Fruit fly (Drosophila melanogaster) whole organism, prepupa: Measurements from ENCODE around the gene akirin.

Experiments used
- CG10631 ChIP-seq: fragments of 200-800 bp; sonication (Bioruptor generic); optimal IDR thresholded peaks from 2 replicates; lab custom pipeline; 2016; ENCODE audit warnings: missing biosample characterization, missing genetic modification characterization
- CG10669 ChIP-seq: fragments of 200-800 bp; sonication (Bioruptor generic); optimal IDR thresholded peaks from 3 replicates; lab custom pipeline; 2018; ENCODE audit warnings: missing biosample characterization, mild to moderate bottlenecking, missing genetic modification characterization, moderate library complexity
- CG11902 ChIP-seq: fragments of 200-800 bp; sonication (Bioruptor generic); optimal IDR thresholded peaks from 3 replicates; lab custom pipeline; 2016; ENCODE audit warnings: missing biosample characterization, missing genetic modification characterization
- CG15336 ChIP-seq: fragments of 200-800 bp; sonication (Bioruptor generic); IDR thresholded peaks from 2 replicates; pipeline ENCODE4 v1.3.6; 2022; ENCODE audit warnings: missing biosample characterization, missing genetic modification characterization
- CG1621 ChIP-seq: fragments of 200-800 bp; sonication (Bioruptor generic); optimal IDR thresholded peaks from 3 replicates; lab custom pipeline; 2018; ENCODE audit warnings: missing biosample characterization, mild to moderate bottlenecking, missing genetic modification characterization
- CG3032 ChIP-seq: fragments of 200-800 bp; optimal IDR thresholded peaks from 2 replicates; lab custom pipeline; 2019; ENCODE audit warnings: missing biosample characterization, mild to moderate bottlenecking, missing genetic modification characterization, moderate library complexity
- CG31627 ChIP-seq: fragments of 200-800 bp; sonication (Bioruptor generic); optimal IDR thresholded peaks from 3 replicates; lab custom pipeline; 2016; ENCODE audit warnings: missing biosample characterization, missing genetic modification characterization
- CG32006 ChIP-seq: fragments of 200-800 bp; sonication (Bioruptor generic); optimal IDR thresholded peaks from 3 replicates; lab custom pipeline; 2017; ENCODE audit warnings: missing biosample characterization, mild to moderate bottlenecking, missing genetic modification characterization
- CG34406 ChIP-seq: fragments of 200-800 bp; sonication (Bioruptor generic); optimal IDR thresholded peaks from 3 replicates; lab custom pipeline; 2016; ENCODE audit warnings: missing biosample characterization, missing genetic modification characterization
- CG3919 ChIP-seq: fragments of 200-800 bp; sonication (Bioruptor generic); optimal IDR thresholded peaks from 3 replicates; lab custom pipeline; 2016; ENCODE audit warnings: missing biosample characterization, missing genetic modification characterization
- CG4318 ChIP-seq: fragments of 200-800 bp; sonication (Bioruptor generic); optimal IDR thresholded peaks from 3 replicates; lab custom pipeline; 2017; ENCODE audit warnings: missing biosample characterization, mild to moderate bottlenecking, missing genetic modification characterization
- CG6163 ChIP-seq: fragments of 200-800 bp; sonication (Bioruptor generic); IDR thresholded peaks from 3 replicates; pipeline ENCODE4 v1.3.6; 2022; ENCODE audit warnings: missing biosample characterization, missing genetic modification characterization
- CG6276 ChIP-seq: fragments of 200-800 bp; sonication (Bioruptor generic); optimal IDR thresholded peaks from 2 replicates; lab custom pipeline; 2017; ENCODE audit warnings: missing biosample characterization, mild to moderate bottlenecking, missing genetic modification characterization
- CG6792 ChIP-seq: fragments of 200-800 bp; sonication (Bioruptor generic); optimal IDR thresholded peaks from 3 replicates; lab custom pipeline; 2016; ENCODE audit warnings: missing biosample characterization, missing genetic modification characterization
- CG6808 ChIP-seq: fragments of 200-800 bp; sonication (Bioruptor generic); optimal IDR thresholded peaks from 3 replicates; lab custom pipeline; 2017; ENCODE audit warnings: missing biosample characterization, missing genetic modification characterization, mild to moderate bottlenecking, moderate library complexity, missing genetic modification reagents
- CG6854 ChIP-seq: fragments of 200-800 bp; sonication (Bioruptor generic); optimal IDR thresholded peaks from 2 replicates; lab custom pipeline; 2017; ENCODE audit warnings: missing biosample characterization, mild to moderate bottlenecking, missing genetic modification characterization
- CG7368 ChIP-seq: fragments of 200-800 bp; sonication (Bioruptor generic); optimal IDR thresholded peaks from 3 replicates; lab custom pipeline; 2016; ENCODE audit warnings: missing biosample characterization, missing genetic modification characterization
- CG9139 ChIP-seq: fragments of 200-800 bp; sonication (Bioruptor generic); optimal IDR thresholded peaks from 3 replicates; lab custom pipeline; 2017; ENCODE audit warnings: missing biosample characterization, mild to moderate bottlenecking, missing genetic modification characterization
- Eip78C ChIP-seq: fragments of 200-800 bp; sonication (Bioruptor generic); peaks from one replicate; lab custom pipeline; 2016; ENCODE audit warnings: missing biosample characterization, missing genetic modification characterization
- Ets21C ChIP-seq: fragments of 200-800 bp; sonication (Bioruptor generic); optimal IDR thresholded peaks from 3 replicates; lab custom pipeline; 2016; ENCODE audit warnings: missing biosample characterization, missing genetic modification characterization
- Ets96B ChIP-seq: fragments of 200-800 bp; optimal IDR thresholded peaks from 2 replicates; lab custom pipeline; 2019; ENCODE audit warnings: missing biosample characterization, mild to moderate bottlenecking, missing genetic modification characterization, moderate library complexity
- Gug ChIP-seq: fragments of 200-800 bp; sonication (Bioruptor generic); IDR thresholded peaks from 2 replicates; pipeline ENCODE4 v1.3.6; 2022; ENCODE audit warnings: missing biosample characterization, missing genetic modification characterization
- Hr39 ChIP-seq: fragments of 200-800 bp; sonication (Bioruptor generic); optimal IDR thresholded peaks from 2 replicates; lab custom pipeline; 2016; ENCODE audit warnings: missing biosample characterization, missing genetic modification characterization
- Hr4 ChIP-seq: fragments of 200-800 bp; sonication (Bioruptor generic); optimal IDR thresholded peaks from 3 replicates; lab custom pipeline; 2016; ENCODE audit warnings: missing biosample characterization, missing genetic modification characterization
- Smox ChIP-seq: fragments of 200-800 bp; sonication (Bioruptor generic); optimal IDR thresholded peaks from 3 replicates; lab custom pipeline; 2016; ENCODE audit warnings: missing biosample characterization, missing genetic modification characterization
- Sox14 ChIP-seq: fragments of 200-800 bp; sonication (Bioruptor generic); optimal IDR thresholded peaks from 3 replicates; lab custom pipeline; 2016; ENCODE audit warnings: missing biosample characterization, missing genetic modification characterization
- Sox15 ChIP-seq: fragments of 200-800 bp; sonication (Bioruptor generic); optimal IDR thresholded peaks from 3 replicates; lab custom pipeline; 2016; ENCODE audit warnings: missing biosample characterization, missing genetic modification characterization
- achi ChIP-seq: fragments of 200-800 bp; sonication (Bioruptor generic); optimal IDR thresholded peaks from 3 replicates; lab custom pipeline; 2016; ENCODE audit warnings: missing biosample characterization, missing genetic modification characterization
- acj6 ChIP-seq: fragments of 200-800 bp; sonication (Bioruptor generic); optimal IDR thresholded peaks from 3 replicates; lab custom pipeline; 2016; ENCODE audit warnings: missing biosample characterization, missing genetic modification characterization
- cyc ChIP-seq: fragments of 200-800 bp; sonication (Bioruptor generic); optimal IDR thresholded peaks from 3 replicates; lab custom pipeline; 2016; ENCODE audit warnings: missing biosample characterization, missing genetic modification characterization
- dac ChIP-seq: fragments of 200-800 bp; sonication (Bioruptor generic); optimal IDR thresholded peaks from 2 replicates; lab custom pipeline; 2017; ENCODE audit warnings: missing biosample characterization, mild to moderate bottlenecking, missing genetic modification characterization
- dsx ChIP-seq: fragments of 200-800 bp; optimal IDR thresholded peaks from 3 replicates; lab custom pipeline; 2019; ENCODE audit warnings: missing biosample characterization, mild to moderate bottlenecking, missing genetic modification characterization, moderate library complexity; ENCODE audit not compliant: poor library complexity, severe bottlenecking
- eg ChIP-seq: fragments of 200-800 bp; sonication (Bioruptor generic); IDR thresholded peaks from 3 replicates; pipeline ENCODE4 v1.3.6; 2022; ENCODE audit warnings: missing biosample characterization, missing genetic modification characterization
- esn ChIP-seq: fragments of 200-800 bp; sonication (Bioruptor generic); optimal IDR thresholded peaks from 2 replicates; lab custom pipeline; 2016; ENCODE audit warnings: missing biosample characterization, mild to moderate bottlenecking, missing genetic modification characterization, moderate library complexity
- fd59A ChIP-seq: fragments of 200-800 bp; sonication (Bioruptor generic); optimal IDR thresholded peaks from 2 replicates; lab custom pipeline; 2017; ENCODE audit warnings: missing biosample characterization, mild to moderate bottlenecking, missing genetic modification characterization, missing genetic modification reagents
- fd85E ChIP-seq: fragments of 200-800 bp; sonication (Bioruptor generic); optimal IDR thresholded peaks from 3 replicates; lab custom pipeline; 2016; ENCODE audit warnings: missing biosample characterization, missing genetic modification characterization
- lz ChIP-seq: fragments of 200-800 bp; sonication (Bioruptor generic); optimal IDR thresholded peaks from 3 replicates; lab custom pipeline; 2016; ENCODE audit warnings: missing biosample characterization, missing genetic modification characterization
- net ChIP-seq: fragments of 200-800 bp; sonication (Bioruptor generic); optimal IDR thresholded peaks from 3 replicates; lab custom pipeline; 2016; ENCODE audit warnings: missing biosample characterization, missing genetic modification characterization
- salr ChIP-seq, 2 experiments: fragments of 200-800 bp; sonication (Bioruptor generic); optimal IDR thresholded peaks; 3 replicates each; lab custom pipeline; 2016 to 2018; ENCODE audit warnings: missing biosample characterization in 2 of 2, missing genetic modification characterization in 2 of 2, mild to moderate bottlenecking in 1 of 2
- spab ChIP-seq: fragments of 200-800 bp; sonication (Bioruptor generic); optimal IDR thresholded peaks from 2 replicates; lab custom pipeline; 2017; ENCODE audit warnings: missing biosample characterization, mild to moderate bottlenecking, missing genetic modification characterization, missing genetic modification reagents
- ss ChIP-seq, 2 experiments: fragments of 200-800 bp; sonication (Bioruptor generic); optimal IDR thresholded peaks; 2 replicates in 1 of 2; 3 replicates in 1 of 2; lab custom pipeline; 2017 to 2018; ENCODE audit warnings: mild to moderate bottlenecking in 2 of 2, missing biosample characterization in 2 of 2, missing genetic modification characterization in 2 of 2, moderate library complexity in 1 of 2
- topi ChIP-seq: fragments of 200-800 bp; sonication (Bioruptor generic); optimal IDR thresholded peaks from 3 replicates; lab custom pipeline; 2016; ENCODE audit warnings: missing biosample characterization, missing genetic modification characterization
- vri ChIP-seq: fragments of 200-800 bp; sonication (Bioruptor generic); optimal IDR thresholded peaks from 3 replicates; lab custom pipeline; 2016; ENCODE audit warnings: missing biosample characterization, mild to moderate bottlenecking, missing genetic modification characterization

Gene akirin

dm6 chr3L:7369543-7369942 lies at the start of gene akirin:
Gene akirin (plus strand): TSS chr3L:7369843.
- no peak for TF ChIP-seq CG6854 (GFP tag; lab: Kevin White, UChicago)
- TF ChIP-seq lz (GFP tag; lab: Kevin White, UChicago): no peak
- no peak for TF ChIP-seq fd59A (GFP tag; lab: Kevin White, UChicago)
- TF ChIP-seq CG10631 (GFP tag; lab: Kevin White, UChicago): no peak
- 0 out of 3 replicates have a peak, but pooled peaks have one; percentile 39 for TF ChIP-seq CG6163 (GFP tag; lab: Robert Waterston, UW)
- TF ChIP-seq Hr39 (GFP tag; lab: Kevin White, UChicago): no peak
- TF ChIP-seq, all 60 proteins: peak for 1

DNA sequence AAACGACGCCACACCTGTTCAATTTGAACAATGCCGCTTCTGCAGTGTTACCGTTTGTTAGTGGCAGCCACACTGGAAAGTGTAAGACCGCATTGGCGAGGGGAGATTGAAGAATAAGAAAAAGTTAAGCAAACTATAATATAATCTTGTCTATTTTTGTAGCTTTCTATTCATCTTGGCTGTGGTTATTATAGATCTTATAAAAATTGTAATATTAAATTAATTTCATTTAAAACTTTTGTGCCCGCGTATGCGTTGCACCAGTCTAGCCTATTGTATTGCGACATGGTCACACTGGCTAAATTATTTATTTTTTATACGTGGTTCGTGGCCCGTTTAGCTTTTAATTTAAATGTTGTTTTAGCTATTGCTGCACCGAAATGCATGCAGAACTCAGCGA lies 46.3 kb upstream of the akirin start, which contains the start of the genes RhoGEF4 and Rint1:
TSS of gene RhoGEF4 (minus strand) at position 64 of the 400 bp plus-strand sequence.
TSS of gene Rint1 (plus strand) at position 272 of the 400 bp plus-strand sequence.
- TF ChIP-seq CG10631 (GFP tag; lab: Kevin White, UChicago): no peak
- peak; percentile 33 for TF ChIP-seq Ets96B
- TF ChIP-seq CG3919 (GFP tag; lab: Kevin White, UChicago): peak; percentile 40
- TF ChIP-seq CG9139 (GFP tag; lab: Kevin White, UChicago): no peak
- peak; percentile 45 for TF ChIP-seq Sox15
- peak; percentile 44 for TF ChIP-seq CG11902 (GFP tag; lab: Kevin White, UChicago)
- no peak for TF ChIP-seq dac (GFP tag; lab: Kevin White, UChicago)
- TF ChIP-seq lz (GFP tag; lab: Kevin White, UChicago): peak; percentile 60
- peak; percentile 52; the same call in 2 of the 3 replicates for TF ChIP-seq eg (GFP tag; lab: Robert Waterston, UW)
- TF ChIP-seq Gug (GFP tag; lab: Robert Waterston, UW): peak; percentile 60
- peak; percentile 1 for TF ChIP-seq CG1621 (tag; lab: Kevin White, UChicago)
- TF ChIP-seq CG6792 (GFP tag; lab: Kevin White, UChicago): peak; percentile 10
- no peak for TF ChIP-seq CG6276 (GFP tag; lab: Kevin White, UChicago)
- TF ChIP-seq Eip78C (GFP tag; lab: Kevin White, UChicago): peak; percentile 76
- TF ChIP-seq Hr4 (GFP tag; lab: Kevin White, UChicago): no peak
- peak; percentile 32 for TF ChIP-seq CG34406 (GFP tag; lab: Kevin White, UChicago)
- TF ChIP-seq esn (GFP tag; lab: Kevin White, UChicago): peak; percentile 54
- TF ChIP-seq CG31627 (GFP tag; lab: Kevin White, UChicago): peak; percentile 63
- TF ChIP-seq achi (GFP tag; lab: Kevin White, UChicago): peak; percentile 39
- peak; percentile 57 for TF ChIP-seq Hr39 (GFP tag; lab: Kevin White, UChicago)
- TF ChIP-seq CG3032 (tag; lab: Kevin White, UChicago): peak; percentile 58
- TF ChIP-seq acj6: peak; percentile 57
- TF ChIP-seq dsx (GFP tag; lab: Kevin White, UChicago): peak; percentile 6
- no peak for TF ChIP-seq CG4318 (GFP tag; lab: Kevin White, UChicago)
- no peak for TF ChIP-seq salr (GFP tag; optimal IDR thresholded peaks at IDR 0.05; lab: Kevin White, UChicago)
- TF ChIP-seq cyc (GFP tag; lab: Kevin White, UChicago): peak; percentile 64
- TF ChIP-seq Smox (GFP tag; lab: Kevin White, UChicago): no peak
- peak; percentile 6 for TF ChIP-seq CG10669 (GFP tag; lab: Kevin White, UChicago)
- TF ChIP-seq vri (GFP tag; lab: Kevin White, UChicago): no peak
- TF ChIP-seq Sox14 (GFP tag; lab: Kevin White, UChicago): peak; percentile 61
- peak; percentile 16 for TF ChIP-seq net (GFP tag; lab: Kevin White, UChicago)
- peak; percentile 55; the same call in 1 of the 3 replicates for TF ChIP-seq CG6163 (GFP tag; lab: Robert Waterston, UW)

- no peak for TF ChIP-seq ss (GFP tag; optimal IDR thresholded peaks at IDR 0.05; lab: Kevin White, UChicago)
- no peak for TF ChIP-seq CG15336
- no peak for TF ChIP-seq Smox (GFP tag; lab: Kevin White, UChicago)
- no peak for TF ChIP-seq Ets21C
- no peak for TF ChIP-seq CG32006 (GFP tag; lab: Kevin White, UChicago)
- no peak for TF ChIP-seq CG4318 (GFP tag; lab: Kevin White, UChicago)
- TF ChIP-seq CG7368: no peak
- TF ChIP-seq lz (GFP tag; lab: Kevin White, UChicago): no peak
- no peak for TF ChIP-seq CG6163 (GFP tag; lab: Robert Waterston, UW)
- TF ChIP-seq fd85E (GFP tag; lab: Kevin White, UChicago): no peak
- no peak for TF ChIP-seq CG6808 (GFP tag; lab: Kevin White, UChicago)
- TF ChIP-seq fd59A (GFP tag; lab: Kevin White, UChicago): no peak
- no peak for TF ChIP-seq spab (GFP tag; lab: Kevin White, UChicago)
- no peak for TF ChIP-seq topi (GFP tag; lab: Kevin White, UChicago)
- TF ChIP-seq Hr39 (GFP tag; lab: Kevin White, UChicago): no peak
- TF ChIP-seq achi (GFP tag; lab: Kevin White, UChicago): no peak
- TF ChIP-seq Ets96B: no peak
Observed at dm6 chr3L:7326676-7327075, 43.0 kb upstream of the akirin start.
